Worm (Caenorhabditis elegans) whole organism, L3 larva: ENCODE data around the gene H10E21.4.

Source experiments
- aly-2 ChIP-seq: fragments of 150-350 bp; optimal IDR thresholded peaks from 2 replicates; lab custom pipeline; 2014; ENCODE audit warnings: missing biosample characterization, missing genetic modification characterization
- ama-1 ChIP-seq: fragments of 150-350 bp; optimal IDR thresholded peaks from 2 replicates; lab custom pipeline; 2018
- ceh-16 ChIP-seq: sonication (generic microtip); optimal IDR thresholded peaks from 2 replicates; lab custom pipeline; 2017; ENCODE audit warnings: missing biosample characterization, missing genetic modification characterization
- ceh-28 ChIP-seq: fragments of 150-350 bp; optimal IDR thresholded peaks from 2 replicates; lab custom pipeline; 2014; ENCODE audit warnings: missing biosample characterization, missing genetic modification reagents, missing genetic modification characterization
- ceh-82 ChIP-seq: fragments of 150-350 bp; optimal IDR thresholded peaks from 2 replicates; lab custom pipeline; 2014; ENCODE audit warnings: missing biosample characterization, missing genetic modification characterization
- ceh-9 ChIP-seq: sonication (generic microtip); optimal IDR thresholded peaks from 2 replicates; lab custom pipeline; 2018; ENCODE audit warnings: missing biosample characterization, missing genetic modification characterization
- daf-12 ChIP-seq: fragments of 150-350 bp; optimal IDR thresholded peaks from 2 replicates; lab custom pipeline; 2014; ENCODE audit warnings: missing biosample characterization, missing genetic modification reagents, missing genetic modification characterization
- egl-5 ChIP-seq: fragments of 150-350 bp; optimal IDR thresholded peaks from 2 replicates; lab custom pipeline; 2017; ENCODE audit warnings: missing biosample characterization, missing genetic modification reagents, missing genetic modification characterization, inconsistent platforms
- elt-2 ChIP-seq: sonication (generic microtip); optimal IDR thresholded peaks from 2 replicates; lab custom pipeline; 2016; ENCODE audit warnings: missing genetic modification reagents, mild to moderate bottlenecking, missing genetic modification characterization, missing compliant biosample characterization
- elt-3 ChIP-seq, 3 experiments: fragments of 150-350 bp in 1 of 3; sonication (generic microtip) in 2 of 3; optimal IDR thresholded peaks; 2 replicates in 2 of 3; 4 replicates in 1 of 3; lab custom pipeline; 2014 to 2017; ENCODE audit warnings: missing biosample characterization in 3 of 3, missing genetic modification characterization in 3 of 3
- eor-1 ChIP-seq, 2 experiments: fragments of 150-350 bp; optimal IDR thresholded peaks; 2 replicates each; lab custom pipeline; 2014 to 2018; ENCODE audit warnings: missing biosample characterization in 2 of 2, missing genetic modification characterization in 2 of 2
- fkh-10 ChIP-seq: sonication (generic microtip); optimal IDR thresholded peaks from 2 replicates; lab custom pipeline; 2017; ENCODE audit warnings: missing biosample characterization, missing genetic modification reagents, missing genetic modification characterization
- fkh-2 ChIP-seq: fragments of 150-350 bp; optimal IDR thresholded peaks from 2 replicates; lab custom pipeline; 2014; ENCODE audit warnings: missing biosample characterization, missing genetic modification reagents, missing genetic modification characterization
- fos-1 ChIP-seq: fragments of 150-350 bp; optimal IDR thresholded peaks from 2 replicates; lab custom pipeline; 2014; ENCODE audit warnings: missing biosample characterization, missing genetic modification characterization
- jun-1 ChIP-seq: fragments of 150-350 bp; optimal IDR thresholded peaks from 2 replicates; lab custom pipeline; 2014; ENCODE audit warnings: missing biosample characterization, missing genetic modification reagents, missing genetic modification characterization
- lin-39 ChIP-seq: fragments of 150-350 bp; optimal IDR thresholded peaks from 2 replicates; lab custom pipeline; 2018; ENCODE audit warnings: missing biosample characterization, missing genetic modification reagents, missing genetic modification characterization
- lsy-12 ChIP-seq: sonication (generic microtip); optimal IDR thresholded peaks from 2 replicates; lab custom pipeline; 2016; ENCODE audit warnings: mild to moderate bottlenecking, missing genetic modification characterization, missing compliant biosample characterization
- mdl-1 ChIP-seq: fragments of 150-350 bp; optimal IDR thresholded peaks from 2 replicates; lab custom pipeline; 2014; ENCODE audit warnings: missing biosample characterization, missing genetic modification characterization
- nfya-1 ChIP-seq: sonication (generic microtip); optimal IDR thresholded peaks from 2 replicates; lab custom pipeline; 2017; ENCODE audit warnings: missing genetic modification characterization, mild to moderate bottlenecking, missing compliant biosample characterization, antibody characterized with exemption, moderate library complexity; ENCODE audit not compliant: insufficient read depth
- nhr-11 ChIP-seq: fragments of 150-350 bp; optimal IDR thresholded peaks from 2 replicates; lab custom pipeline; 2014; ENCODE audit warnings: missing biosample characterization, missing genetic modification characterization
- nhr-23 ChIP-seq: fragments of 150-350 bp; optimal IDR thresholded peaks from 2 replicates; lab custom pipeline; 2014; ENCODE audit warnings: missing biosample characterization, missing genetic modification reagents, missing genetic modification characterization
- nhr-237 ChIP-seq: fragments of 150-350 bp; optimal IDR thresholded peaks from 2 replicates; lab custom pipeline; 2014; ENCODE audit warnings: missing biosample characterization, missing genetic modification characterization
- nhr-28 ChIP-seq: fragments of 150-350 bp; optimal IDR thresholded peaks from 2 replicates; lab custom pipeline; 2014; ENCODE audit warnings: missing biosample characterization, missing genetic modification characterization
- nhr-67 ChIP-seq: fragments of 150-350 bp; optimal IDR thresholded peaks from 2 replicates; lab custom pipeline; 2014; ENCODE audit warnings: missing biosample characterization, missing genetic modification characterization
- nhr-76 ChIP-seq: fragments of 150-350 bp; sonication (generic microtip); optimal IDR thresholded peaks from 5 replicates; lab custom pipeline; 2014; ENCODE audit warnings: missing biosample characterization, missing genetic modification characterization
- nhr-77 ChIP-seq: fragments of 150-350 bp; optimal IDR thresholded peaks from 2 replicates; lab custom pipeline; 2014; ENCODE audit warnings: missing biosample characterization, missing genetic modification characterization
- pqm-1 ChIP-seq: fragments of 150-350 bp; optimal IDR thresholded peaks from 2 replicates; lab custom pipeline; 2017; ENCODE audit warnings: missing biosample characterization, missing genetic modification characterization, inconsistent platforms
- sea-2 ChIP-seq: fragments of 150-350 bp; sonication (generic microtip); optimal IDR thresholded peaks from 4 replicates; lab custom pipeline; 2014; ENCODE audit warnings: missing biosample characterization, missing genetic modification reagents, missing genetic modification characterization
- snpc-4 ChIP-seq: fragments of 150-350 bp; optimal IDR thresholded peaks from 2 replicates; lab custom pipeline; 2014; ENCODE audit warnings: missing biosample characterization, missing genetic modification characterization
- tbx-2 ChIP-seq: sonication (generic microtip); optimal IDR thresholded peaks from 2 replicates; lab custom pipeline; 2016; ENCODE audit warnings: mild to moderate bottlenecking, missing genetic modification characterization, missing compliant biosample characterization
- unc-39 ChIP-seq: sonication (generic microtip); optimal IDR thresholded peaks from 4 replicates; lab custom pipeline; 2017; ENCODE audit warnings: missing biosample characterization, missing genetic modification characterization
- unc-62 ChIP-seq: fragments of 150-350 bp; sonication (generic microtip); optimal IDR thresholded peaks from 4 replicates; lab custom pipeline; 2014; ENCODE audit warnings: missing biosample characterization, missing genetic modification reagents, missing genetic modification characterization
- zag-1 ChIP-seq: fragments of 150-350 bp; optimal IDR thresholded peaks from 2 replicates; lab custom pipeline; 2014; ENCODE audit warnings: missing biosample characterization, missing genetic modification characterization
- ztf-11 ChIP-seq: fragments of 150-350 bp; optimal IDR thresholded peaks from 2 replicates; lab custom pipeline; 2014; ENCODE audit warnings: missing biosample characterization, missing genetic modification characterization

H10E21.4 gene

DNA sequence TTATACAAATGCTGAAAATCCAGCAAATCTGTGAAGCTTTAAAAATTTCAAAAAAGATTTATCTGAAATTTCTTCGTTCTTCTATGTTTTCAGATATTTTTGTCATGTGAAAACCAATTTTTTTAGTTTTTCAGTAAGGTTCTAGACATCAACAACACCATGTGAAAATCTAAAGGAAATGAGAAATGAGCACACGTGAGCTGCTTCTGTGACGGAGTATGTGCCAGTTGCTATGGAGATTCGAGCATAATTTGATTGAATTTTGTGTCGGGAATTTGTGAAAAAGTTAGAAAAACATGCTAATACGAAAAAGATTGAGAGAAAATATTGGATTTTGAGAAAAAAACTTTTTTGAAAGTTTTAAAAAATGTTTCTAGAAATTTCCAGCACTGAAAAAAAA, 12.1 kb upstream of the H10E21.4 start:
- TF ChIP-seq nhr-76 (no peak), elt-3 (tag; optimal IDR thresholded peaks at IDR 0.05; lab: Kevin White, UChicago) (no peak), daf-12 (no peak), nhr-23 (no peak), egl-5 (tag; lab: Kevin White, UChicago) (no peak), mdl-1 (tag; lab: Kevin White, UChicago) (no peak), nhr-237 (tag; lab: Kevin White, UChicago) (no peak), fkh-2 (tag; lab: Kevin White, UChicago) (no peak), snpc-4 (tag; lab: Kevin White, UChicago) (no peak)
- TF ChIP-seq, all 47 proteins: peak for 0

DNA sequence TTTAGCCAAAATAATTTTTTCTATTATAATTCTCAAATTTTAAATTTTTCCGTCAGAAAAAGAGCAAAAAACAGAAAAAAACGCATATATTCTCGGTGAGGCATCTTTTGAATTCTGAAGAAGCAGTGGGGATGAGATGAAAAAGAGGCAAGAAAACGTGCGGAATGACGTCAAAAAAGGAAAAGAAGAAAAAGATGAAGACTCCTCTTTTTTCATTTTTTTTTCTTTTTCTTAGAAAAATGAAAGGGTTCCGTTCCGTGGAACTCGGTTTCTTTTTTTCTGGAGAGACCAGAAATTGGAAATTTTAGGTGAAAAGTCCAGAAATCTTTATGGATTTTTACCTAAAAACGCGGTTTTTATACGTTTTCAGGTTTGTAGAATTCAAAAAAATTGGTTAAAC, 10.9 kb upstream of the H10E21.4 start:
- TF ChIP-seq daf-12 (no peak), mdl-1 (tag; lab: Kevin White, UChicago) (no peak), nfya-1 (tag; lab: Kevin White, UChicago) (peak; percentile 35), fkh-10 (GFP tag; lab: Kevin White, UChicago) (peak; percentile 94)

DNA sequence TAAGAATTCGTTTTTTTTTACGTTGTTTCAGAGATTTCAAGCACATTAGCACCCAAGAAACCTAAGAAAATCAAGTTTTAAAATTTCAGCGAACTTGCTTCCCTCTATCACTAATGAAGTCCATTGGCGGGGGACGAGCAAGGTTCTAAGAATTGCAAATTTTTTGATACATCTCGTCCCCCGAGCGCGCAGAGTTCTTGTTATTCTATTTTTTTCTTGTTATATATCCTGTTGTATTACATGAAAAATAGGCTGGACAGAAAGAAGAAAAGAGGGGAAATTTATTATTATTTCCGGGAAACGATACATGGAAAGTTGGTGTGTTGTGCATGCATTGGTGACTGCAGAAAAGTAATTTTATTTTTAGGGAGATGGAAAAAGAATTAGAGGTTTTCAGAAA, 10.2 kb upstream of the H10E21.4 start:
- TF ChIP-seq ceh-9 (tag; lab: Kevin White, UChicago) (no peak), eor-1 (tag; optimal IDR thresholded peaks at IDR 0.05; lab: Kevin White, UChicago) (no peak), tbx-2 (tag; lab: Kevin White, UChicago) (no peak), jun-1 (tag; lab: Kevin White, UChicago) (no peak), pqm-1 (tag; lab: Kevin White, UChicago) (no peak), egl-5 (tag; lab: Kevin White, UChicago) (no peak), nhr-77 (tag; lab: Kevin White, UChicago) (no peak), lin-39 (tag; lab: Kevin White, UChicago) (no peak), nhr-28 (tag; lab: Kevin White, UChicago) (no peak), lsy-12 (tag; lab: Kevin White, UChicago) (no peak), ama-1 (lab: Kevin White, UChicago) (no peak), nhr-67 (tag; lab: Kevin White, UChicago) (no peak), nhr-237 (tag; lab: Kevin White, UChicago) (no peak), sea-2 (GFP tag; lab: Kevin White, UChicago) (no peak), ceh-82 (tag; lab: Kevin White, UChicago) (no peak), nhr-11 (tag; lab: Kevin White, UChicago) (no peak), aly-2 (tag; lab: Kevin White, UChicago) (no peak), ceh-28 (tag; lab: Kevin White, UChicago) (no peak)

DNA sequence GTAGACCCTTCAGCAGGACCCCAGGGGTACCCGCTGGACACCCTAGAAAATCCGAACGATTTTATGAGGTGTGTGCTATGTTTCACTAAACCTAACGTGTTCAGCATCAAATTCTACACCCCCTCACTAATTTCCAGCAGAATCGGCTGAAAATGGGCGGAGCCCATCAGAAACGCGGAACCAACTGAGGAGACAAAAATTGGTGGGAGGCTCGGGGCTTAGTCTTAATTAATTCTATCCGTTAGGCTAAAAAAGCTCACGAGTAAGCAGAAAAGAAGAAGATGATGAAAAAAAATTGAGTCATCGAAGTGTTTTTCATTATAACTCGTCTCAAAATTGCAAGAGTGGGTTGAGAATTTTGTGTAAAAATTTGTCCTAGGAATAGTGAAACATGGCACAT, 9.4 kb upstream of the H10E21.4 start:
- no peak for TF ChIP-seq zag-1 (tag; lab: Kevin White, UChicago)
- no peak for TF ChIP-seq pqm-1 (tag; lab: Kevin White, UChicago)
- no peak for TF ChIP-seq lin-39 (tag; lab: Kevin White, UChicago)
- no peak for TF ChIP-seq ceh-16 (tag; lab: Kevin White, UChicago)

DNA sequence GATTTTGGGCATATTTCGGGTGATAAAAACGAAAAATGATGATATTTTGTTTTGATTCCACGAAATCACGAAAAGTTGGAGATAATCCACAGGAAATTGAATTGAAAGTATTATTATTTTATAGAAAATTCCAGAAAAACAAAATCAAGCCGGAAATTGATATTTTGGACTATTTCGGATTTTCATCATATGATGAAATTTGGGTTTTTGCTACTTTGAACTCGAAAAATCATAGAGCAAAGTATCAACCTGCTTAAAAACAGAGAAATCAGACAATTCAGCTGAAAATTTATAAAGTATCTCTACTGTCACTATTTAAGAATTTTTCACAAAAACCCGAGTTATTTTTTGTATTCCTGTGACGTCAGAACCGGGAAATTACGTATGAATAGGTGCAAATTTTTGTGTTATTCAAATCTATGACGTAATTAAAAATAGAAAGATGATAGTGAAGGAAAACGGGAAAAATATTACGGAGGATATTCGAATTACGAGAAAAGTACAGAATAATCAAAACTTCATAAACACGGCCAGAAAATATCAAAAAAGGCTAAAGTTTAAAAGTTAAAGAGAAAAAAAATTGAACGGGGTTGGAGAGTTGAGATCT, 8.0 kb upstream of the H10E21.4 start:
- TF ChIP-seq ztf-11 (tag; lab: Kevin White, UChicago): no peak
- no peak for TF ChIP-seq elt-3 (tag; optimal IDR thresholded peaks at IDR 0.05; lab: Kevin White, UChicago)
- no peak for TF ChIP-seq nhr-237 (tag; lab: Kevin White, UChicago)
- TF ChIP-seq nhr-23: no peak
- no peak for TF ChIP-seq nhr-67 (tag; lab: Kevin White, UChicago)
- no peak for TF ChIP-seq jun-1 (tag; lab: Kevin White, UChicago)
- TF ChIP-seq unc-62: no peak
- no peak for TF ChIP-seq unc-39
- TF ChIP-seq elt-2 (tag; lab: Kevin White, UChicago): no peak
- no peak for TF ChIP-seq fos-1 (tag; lab: Kevin White, UChicago)
- no peak for TF ChIP-seq fkh-10 (GFP tag; lab: Kevin White, UChicago)
- no peak for TF ChIP-seq nhr-28 (tag; lab: Kevin White, UChicago)
- TF ChIP-seq ama-1 (lab: Kevin White, UChicago): no peak
- no peak for TF ChIP-seq nhr-77 (tag; lab: Kevin White, UChicago)
- no peak for TF ChIP-seq ceh-9 (tag; lab: Kevin White, UChicago)
- no peak for TF ChIP-seq zag-1 (tag; lab: Kevin White, UChicago)
